Worm (Caenorhabditis elegans) whole organism, L1 larva: ENCODE data around the gene dod-20.

Experiments
- C16A3.4 ChIP-seq: fragments of 150-350 bp; optimal IDR thresholded peaks from 2 replicates; lab custom pipeline; 2014; ENCODE audit warnings: missing biosample characterization, missing genetic modification characterization
- F16B12.6 ChIP-seq: fragments of 150-350 bp; optimal IDR thresholded peaks from 2 replicates; lab custom pipeline; 2014; ENCODE audit warnings: missing biosample characterization, missing genetic modification characterization
- aha-1 ChIP-seq: fragments of 150-350 bp; optimal IDR thresholded peaks from 2 replicates; lab custom pipeline; 2014; ENCODE audit warnings: missing biosample characterization, missing genetic modification characterization
- alr-1 ChIP-seq: fragments of 200-800 bp; sonication (Bioruptor generic); optimal IDR thresholded peaks from 2 replicates; lab custom pipeline; 2018; ENCODE audit warnings: borderline replicate concordance, mild to moderate bottlenecking, missing genetic modification characterization, missing compliant biosample characterization
- blmp-1 ChIP-seq: fragments of 150-350 bp; optimal IDR thresholded peaks from 2 replicates; lab custom pipeline; 2014; ENCODE audit warnings: missing biosample characterization, missing genetic modification characterization
- ceh-82 ChIP-seq, 3 experiments: fragments of 150-350 bp in 1 of 3; sonication (generic microtip) in 2 of 3; optimal IDR thresholded peaks; 2 replicates each; lab custom pipeline; 2014 to 2017; ENCODE audit warnings: missing biosample characterization in 3 of 3, missing genetic modification characterization in 3 of 3
- ceh-90 ChIP-seq: sonication (generic microtip); optimal IDR thresholded peaks from 2 replicates; lab custom pipeline; 2016; ENCODE audit warnings: missing genetic modification characterization, missing compliant biosample characterization
- dpl-1 ChIP-seq, 3 experiments: fragments of 150-350 bp in 2 of 3; sonication (generic microtip) in 1 of 3; optimal IDR thresholded peaks; 2 replicates each; lab custom pipeline; 2014 to 2017; ENCODE audit warnings: missing biosample characterization in 3 of 3, missing genetic modification characterization in 3 of 3, missing genetic modification reagents in 3 of 3
- dsc-1 ChIP-seq: sonication (generic microtip); optimal IDR thresholded peaks from 2 replicates; lab custom pipeline; 2016; ENCODE audit warnings: mild to moderate bottlenecking, missing genetic modification characterization, missing compliant biosample characterization
- egl-27 ChIP-seq, 2 experiments: fragments of 150-350 bp in 1 of 2; sonication (generic microtip); optimal IDR thresholded peaks; 3 replicates each; lab custom pipeline; 2017 to 2018; ENCODE audit warnings: missing biosample characterization in 2 of 2, missing genetic modification characterization in 2 of 2, missing genetic modification reagents in 2 of 2
- elt-2 ChIP-seq: sonication (generic microtip); optimal IDR thresholded peaks from 2 replicates; lab custom pipeline; 2016; ENCODE audit warnings: missing genetic modification characterization, mild to moderate bottlenecking, inconsistent platforms, missing compliant biosample characterization, missing genetic modification reagents
- fkh-4 ChIP-seq: sonication (generic microtip); optimal IDR thresholded peaks from 2 replicates; lab custom pipeline; 2016; ENCODE audit warnings: missing compliant biosample characterization, missing genetic modification characterization, borderline replicate concordance
- fkh-8 ChIP-seq: sonication (generic microtip); optimal IDR thresholded peaks from 2 replicates; lab custom pipeline; 2016; ENCODE audit warnings: mild to moderate bottlenecking, missing genetic modification characterization, missing compliant biosample characterization
- fos-1 ChIP-seq: fragments of 150-350 bp; optimal IDR thresholded peaks from 2 replicates; lab custom pipeline; 2014; ENCODE audit warnings: missing biosample characterization, missing genetic modification characterization
- hlh-4 ChIP-seq: sonication (generic microtip); optimal IDR thresholded peaks from 2 replicates; lab custom pipeline; 2016; ENCODE audit warnings: mild to moderate bottlenecking, missing genetic modification characterization, missing compliant biosample characterization
- irx-1 ChIP-seq: sonication (generic microtip); optimal IDR thresholded peaks from 2 replicates; lab custom pipeline; 2016; ENCODE audit warnings: missing genetic modification characterization, missing compliant biosample characterization
- lin-13 ChIP-seq: fragments of 150-350 bp; optimal IDR thresholded peaks from 2 replicates; lab custom pipeline; 2014; ENCODE audit warnings: missing biosample characterization, missing genetic modification reagents, missing genetic modification characterization
- lin-35 ChIP-seq, 2 experiments: fragments of 150-350 bp; optimal IDR thresholded peaks; 2 replicates each; lab custom pipeline; 2014; ENCODE audit warnings: missing biosample characterization in 2 of 2, missing genetic modification characterization in 2 of 2, missing genetic modification reagents in 2 of 2
- mdl-1 ChIP-seq, 2 experiments: fragments of 150-350 bp; optimal IDR thresholded peaks; 2 replicates each; lab custom pipeline; 2014 to 2017; ENCODE audit warnings: missing biosample characterization in 2 of 2, missing genetic modification characterization in 2 of 2, inconsistent platforms in 1 of 2
- mep-1 ChIP-seq: fragments of 150-350 bp; optimal IDR thresholded peaks from 2 replicates; lab custom pipeline; 2014; ENCODE audit warnings: missing biosample characterization, missing genetic modification characterization
- nhr-11 ChIP-seq: fragments of 150-350 bp; optimal IDR thresholded peaks from 2 replicates; lab custom pipeline; 2014; ENCODE audit warnings: missing biosample characterization, missing genetic modification characterization
- nhr-12 ChIP-seq: sonication (generic microtip); optimal IDR thresholded peaks from 2 replicates; lab custom pipeline; 2017; ENCODE audit warnings: missing biosample characterization, missing genetic modification characterization
- nhr-20 ChIP-seq: sonication (generic microtip); optimal IDR thresholded peaks from 2 replicates; lab custom pipeline; 2016; ENCODE audit warnings: mild to moderate bottlenecking, missing genetic modification characterization, missing compliant biosample characterization
- nhr-47 ChIP-seq: sonication (generic microtip); optimal IDR thresholded peaks from 2 replicates; lab custom pipeline; 2016; ENCODE audit warnings: mild to moderate bottlenecking, missing genetic modification characterization, moderate library complexity, missing compliant biosample characterization
- nhr-71 ChIP-seq: sonication (generic microtip); optimal IDR thresholded peaks from 2 replicates; lab custom pipeline; 2016; ENCODE audit warnings: mild to moderate bottlenecking, missing genetic modification characterization, moderate library complexity, missing compliant biosample characterization
- pax-3 ChIP-seq: fragments of 200-800 bp; sonication (Bioruptor generic); optimal IDR thresholded peaks from 2 replicates; lab custom pipeline; 2018; ENCODE audit warnings: mild to moderate bottlenecking, missing genetic modification characterization, moderate library complexity, missing compliant biosample characterization
- snu-23 ChIP-seq: sonication (generic microtip); optimal IDR thresholded peaks from 2 replicates; lab custom pipeline; 2016; ENCODE audit warnings: missing genetic modification characterization, missing compliant biosample characterization
- sup-37 ChIP-seq: fragments of 200-800 bp; sonication (Bioruptor generic); optimal IDR thresholded peaks from 2 replicates; lab custom pipeline; 2018; ENCODE audit warnings: mild to moderate bottlenecking, missing genetic modification characterization, missing compliant biosample characterization
- unc-30 ChIP-seq: sonication (generic microtip); optimal IDR thresholded peaks from 2 replicates; lab custom pipeline; 2017; ENCODE audit warnings: missing biosample characterization, missing genetic modification characterization
- unc-62 ChIP-seq: fragments of 150-350 bp; optimal IDR thresholded peaks from 2 replicates; lab custom pipeline; 2014; ENCODE audit warnings: missing biosample characterization, missing genetic modification reagents, missing genetic modification characterization

The dod-20 gene

DNA sequence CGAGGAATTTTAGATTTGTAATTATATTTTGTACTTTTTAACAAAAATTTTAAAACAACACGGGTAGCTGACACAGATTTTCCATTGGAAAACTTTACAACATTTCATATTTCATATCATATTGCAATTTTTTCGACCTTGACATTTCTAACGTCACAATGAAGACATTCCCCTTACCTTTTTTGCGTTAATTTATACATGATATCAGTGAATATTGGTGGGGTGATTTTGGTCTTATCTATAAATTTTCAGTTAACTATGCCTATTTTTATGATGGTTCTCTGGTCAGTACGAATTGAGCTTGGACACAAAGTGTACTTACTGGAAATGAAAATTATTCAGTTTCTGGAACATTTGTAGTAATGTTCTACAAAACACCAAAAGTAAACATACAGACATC, 37.7 kb upstream of the dod-20 start:
- TF ChIP-seq elt-2 (tag; lab: Kevin White, UChicago) (peak; percentile 48), ceh-82 (tag; optimal IDR thresholded peaks at IDR 0.05; lab: Kevin White, UChicago) (no peak)

- no peak for TF ChIP-seq nhr-12 (tag; lab: Kevin White, UChicago)
- peak; percentile 81 for TF ChIP-seq elt-2 (tag; lab: Kevin White, UChicago)
- peak in 1 of 2 experiments; percentile 18 for TF ChIP-seq lin-35 (GFP tag; optimal IDR thresholded peaks at IDR 0.05; lab: Kevin White, UChicago)
Observed at ce11 chrV:385488-385887, 36.7 kb upstream of the dod-20 start, which contains the start of gene lipl-5. TSS of gene lipl-5 (plus strand) at chrV:385746.

ce11 chrV:388397-388796, 33.8 kb upstream of the dod-20 start, which contains the start of gene ZK6.6:
TSS of gene ZK6.6 (plus strand) at chrV:388697.
- no peak for TF ChIP-seq unc-30 (tag; lab: Kevin White, UChicago)
- no peak for TF ChIP-seq lin-35 (GFP tag; optimal IDR thresholded peaks at IDR 0.05; lab: Kevin White, UChicago)

DNA sequence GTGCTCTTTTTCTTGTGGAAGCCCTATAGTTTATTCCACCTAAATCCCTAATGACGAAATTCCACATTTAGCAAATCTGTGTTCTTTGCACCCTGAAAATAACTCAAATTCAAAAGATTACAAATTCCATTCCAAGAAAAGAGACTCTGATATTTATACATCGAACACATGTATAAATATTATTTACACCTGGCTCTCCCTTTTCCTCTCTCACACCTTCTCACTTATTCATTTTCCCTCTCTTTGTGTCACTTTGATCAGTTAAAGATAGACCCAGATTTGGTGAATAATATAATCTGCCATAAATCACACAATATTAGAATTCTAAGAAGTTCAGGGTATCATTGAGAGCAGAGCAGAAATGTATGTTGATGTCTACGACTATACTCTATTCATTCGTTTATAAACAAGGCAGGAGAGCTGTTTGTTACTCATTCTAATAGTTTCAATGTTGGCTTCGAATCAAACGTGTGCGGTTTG, 30.0 kb upstream of the dod-20 start, which contains the start of gene nhr-254:
nhr-254 (plus strand) TSS at position 430 of the 480 bp plus-strand sequence.
- no peak for TF ChIP-seq blmp-1 (tag; lab: Kevin White, UChicago)
- peak; percentile 47 for TF ChIP-seq dsc-1 (tag; lab: Kevin White, UChicago)
- TF ChIP-seq pax-3, result peak; percentile 38
- no peak for TF ChIP-seq C16A3.4
- peak; percentile 35 for TF ChIP-seq hlh-4
- peak; percentile 59 for TF ChIP-seq nhr-47
- peak; percentile 50 for TF ChIP-seq nhr-20 (tag; lab: Kevin White, UChicago)
- peak; percentile 47 for TF ChIP-seq nhr-71 (tag; lab: Kevin White, UChicago)
- peak; percentile 63 for TF ChIP-seq fkh-8 (tag; lab: Kevin White, UChicago)

ce11 chrV:396309-396708, 25.9 kb upstream of the dod-20 start, which contains the start of gene nhr-253:
TSS of gene nhr-253 (plus strand) at chrV:396593.
- peak; percentile 36 for TF ChIP-seq dsc-1 (tag; lab: Kevin White, UChicago)
- TF ChIP-seq nhr-20 (tag; lab: Kevin White, UChicago), result peak; percentile 33
- TF ChIP-seq nhr-47, result peak; percentile 70
- no peak for TF ChIP-seq ceh-90 (tag; lab: Kevin White, UChicago)
- TF ChIP-seq fkh-8 (tag; lab: Kevin White, UChicago), result peak; percentile 82
- TF ChIP-seq, all 84 proteins: peak for 4

DNA sequence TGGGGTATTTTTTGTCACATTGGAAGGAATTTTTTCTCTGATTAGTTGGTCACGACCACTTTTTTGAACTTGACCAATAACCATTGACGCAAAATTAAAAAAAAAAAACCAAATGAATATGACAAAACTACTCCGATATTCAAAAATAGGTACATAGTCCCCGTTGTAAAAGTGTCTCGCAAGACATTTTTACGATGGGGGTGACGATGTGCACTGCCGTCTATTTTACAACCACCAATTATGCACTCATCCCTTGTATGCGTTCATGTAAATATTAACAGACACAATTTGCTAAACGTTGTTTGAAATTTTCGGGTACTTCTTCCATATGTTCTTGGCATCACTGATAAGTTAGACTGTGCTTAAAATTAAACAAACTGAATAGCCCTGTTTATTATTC, 22.5 kb upstream of the dod-20 start, which contains the start of gene scl-27:
scl-27 (plus strand) TSS at position 301 of the 400 bp plus-strand sequence.
- TF ChIP-seq mdl-1 (tag; optimal IDR thresholded peaks at IDR 0.05; lab: Kevin White, UChicago) (no peak), dpl-1 (GFP tag; optimal IDR thresholded peaks at IDR 0.05; lab: Kevin White, UChicago) (no peak), alr-1 (tag; lab: Kevin White, UChicago) (no peak), sup-37 (GFP tag; lab: Kevin White, UChicago) (no peak), egl-27 (tag; optimal IDR thresholded peaks at IDR 0.05; lab: Kevin White, UChicago) (no peak), unc-30 (tag; lab: Kevin White, UChicago) (no peak), lin-13 (GFP tag; lab: Kevin White, UChicago) (no peak), nhr-47 (no peak), F16B12.6 (tag; lab: Kevin White, UChicago) (no peak), fkh-4 (tag; lab: Kevin White, UChicago) (no peak), aha-1 (tag; lab: Kevin White, UChicago) (no peak), unc-62 (GFP tag; lab: Kevin White, UChicago) (no peak), mep-1 (no peak), ceh-82 (tag; optimal IDR thresholded peaks at IDR 0.05; lab: Kevin White, UChicago) (no peak), irx-1 (tag; lab: Kevin White, UChicago) (no peak), fos-1 (tag; lab: Kevin White, UChicago) (no peak), nhr-11 (tag; lab: Kevin White, UChicago) (no peak), snu-23 (GFP tag; lab: Kevin White, UChicago) (no peak)
- TF ChIP-seq, all 84 proteins: peak for 0
